Worm (Caenorhabditis elegans) whole organism, L2 larva: ENCODE data around the gene Y102A5C.2.

Experiments
- alr-1 ChIP-seq: fragments of 150-350 bp; optimal IDR thresholded peaks from 2 replicates; lab custom pipeline; 2014; ENCODE audit warnings: missing biosample characterization, missing genetic modification characterization
- ama-1 ChIP-seq: fragments of 150-350 bp; optimal IDR thresholded peaks from 2 replicates; lab custom pipeline; 2018; ENCODE audit warnings: inconsistent platforms
- ceh-82 ChIP-seq: fragments of 150-350 bp; optimal IDR thresholded peaks from 2 replicates; lab custom pipeline; 2014; ENCODE audit warnings: missing biosample characterization, missing genetic modification characterization
- egl-27 ChIP-seq: sonication (generic microtip); optimal IDR thresholded peaks from 3 replicates; lab custom pipeline; 2017; ENCODE audit warnings: missing biosample characterization, missing genetic modification reagents, missing genetic modification characterization
- lin-39 ChIP-seq: fragments of 150-350 bp; optimal IDR thresholded peaks from 2 replicates; lab custom pipeline; 2014; ENCODE audit warnings: missing biosample characterization, missing genetic modification reagents, missing genetic modification characterization
- nhr-12 ChIP-seq: fragments of 150-350 bp; optimal IDR thresholded peaks from 2 replicates; lab custom pipeline; 2014; ENCODE audit warnings: missing biosample characterization, missing genetic modification characterization
- nhr-237 ChIP-seq: fragments of 150-350 bp; optimal IDR thresholded peaks from 2 replicates; lab custom pipeline; 2014; ENCODE audit warnings: missing biosample characterization, missing genetic modification characterization
- nhr-25 ChIP-seq: fragments of 150-350 bp; sonication (generic microtip); optimal IDR thresholded peaks from 3 replicates; lab custom pipeline; 2014; ENCODE audit warnings: missing biosample characterization, missing genetic modification characterization
- snpc-4 ChIP-seq: fragments of 150-350 bp; optimal IDR thresholded peaks from 2 replicates; lab custom pipeline; 2014; ENCODE audit warnings: missing biosample characterization, missing genetic modification characterization
- unc-62 ChIP-seq: fragments of 150-350 bp; optimal IDR thresholded peaks from 2 replicates; lab custom pipeline; 2014; ENCODE audit warnings: missing biosample characterization, missing genetic modification reagents, missing genetic modification characterization
- zag-1 ChIP-seq: fragments of 150-350 bp; optimal IDR thresholded peaks from 2 replicates; lab custom pipeline; 2014; ENCODE audit warnings: missing biosample characterization, missing genetic modification characterization
- ztf-11 ChIP-seq: sonication (generic microtip); optimal IDR thresholded peaks from 2 replicates; lab custom pipeline; 2017; ENCODE audit warnings: missing biosample characterization, missing genetic modification characterization

DNA sequence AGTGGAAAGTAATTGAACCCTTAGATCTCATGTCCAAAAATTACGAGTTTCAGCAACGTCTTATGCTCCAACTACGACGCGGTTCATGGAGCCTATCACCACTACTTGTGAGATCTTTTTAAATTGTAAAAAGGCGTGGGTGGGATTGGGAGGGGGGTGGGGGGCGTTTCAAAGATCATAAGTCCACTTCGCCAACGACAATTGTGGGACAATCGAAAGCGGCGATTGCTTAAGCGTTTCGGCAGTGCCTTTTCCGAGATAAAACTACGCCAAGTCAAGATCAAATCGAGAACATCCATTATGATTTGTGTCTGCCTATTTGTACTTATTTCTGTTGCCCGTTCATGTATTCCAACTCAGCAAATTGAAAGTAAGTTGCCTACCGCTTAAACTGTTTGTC is 37.7 kb downstream of the Y102A5C.2 start, which contains the start of gene clec-239:
- TF ChIP-seq ama-1 (lab: Kevin White, UChicago): no peak
- no peak for TF ChIP-seq snpc-4
- no peak for TF ChIP-seq nhr-25 (tag; lab: Kevin White, UChicago)
- TF ChIP-seq nhr-237 (tag; lab: Kevin White, UChicago): no peak
- no peak for TF ChIP-seq ztf-11 (tag; lab: Kevin White, UChicago)
- no peak for TF ChIP-seq ceh-82 (tag; lab: Kevin White, UChicago)
- TF ChIP-seq alr-1 (tag; lab: Kevin White, UChicago): no peak
- TF ChIP-seq unc-62 (GFP tag; lab: Kevin White, UChicago): no peak
- no peak for TF ChIP-seq egl-27 (tag; lab: Kevin White, UChicago)
- TF ChIP-seq zag-1 (tag; lab: Kevin White, UChicago): no peak
- TF ChIP-seq lin-39 (tag; lab: Kevin White, UChicago): no peak
- no peak for TF ChIP-seq nhr-12
